Fruit fly (Drosophila melanogaster): ENCODE results near the gene rdgA.

rdgA gene

dm6 chrX:9060078-9060477 lies 153.2 kb downstream of the rdgA start (continued):
- TF ChIP-seq BEAF-32 (GFP tag; optimal IDR thresholded peaks at IDR 0.05) (no peak), dpn (GFP tag; optimal IDR thresholded peaks at IDR 0.05) (peak; percentile 44 to 74), CG4404 (GFP tag; IDR thresholded peaks at IDR 0.05) (no peak), CG5180 (GFP tag; optimal IDR thresholded peaks at IDR 0.05) (peak; percentile 43), da (GFP tag; optimal IDR thresholded peaks at IDR 0.05) (no peak), sens (GFP tag) (peak; percentile 94), B-H2 (GFP tag; optimal IDR thresholded peaks at IDR 0.05) (no peak), CG12236 (GFP tag; optimal IDR thresholded peaks at IDR 0.05) (peak; percentile 34), CG1602 (GFP tag; optimal IDR thresholded peaks at IDR 0.05) (peak; percentile 38), CG7556 (GFP tag; optimal IDR thresholded peaks at IDR 0.05) (peak; percentile 66), CG11398 (GFP tag; optimal IDR thresholded peaks at IDR 0.05) (no peak), wor (GFP tag; IDR thresholded peaks at IDR 0.05) (peak; percentile 62), CG12942 (GFP tag; optimal IDR thresholded peaks at IDR 0.05) (peak; percentile 55), CG15011 (GFP tag; optimal IDR thresholded peaks at IDR 0.05) (no peak), CG7963 (GFP tag; IDR thresholded peaks at IDR 0.05; ENCODE audit: partially characterized antibody) (no peak), CG1647 (GFP tag; optimal IDR thresholded peaks at IDR 0.05) (peak; percentile 43), yki (optimal IDR thresholded peaks at IDR 0.05) (no peak), jigr1 (GFP tag; IDR thresholded peaks at IDR 0.05) (no peak), klu (GFP tag; IDR thresholded peaks at IDR 0.05) (no peak), CG32772 (GFP tag; IDR thresholded peaks at IDR 0.05) (peak; percentile 53; the same call in 1 of the 2 replicates), pita (GFP tag; optimal IDR thresholded peaks at IDR 0.05) (no peak), CG1792 (GFP tag; optimal IDR thresholded peaks at IDR 0.05) (peak; percentile 11), CG3838 (GFP tag; optimal IDR thresholded peaks at IDR 0.05) (no peak), HHEX (GFP tag; optimal IDR thresholded peaks at IDR 0.05) (peak; percentile 63), CG6689 (GFP tag; IDR thresholded peaks at IDR 0.05) (peak; percentile 83), CkIIα-i1 (GFP tag; IDR thresholded peaks at IDR 0.05) (0 out of 2 replicates have a peak, but pooled peaks have one; percentile 20), fd64A (GFP tag; optimal IDR thresholded peaks at IDR 0.05) (peak; percentile 38), CG12744 (GFP tag; optimal IDR thresholded peaks at IDR 0.05) (no peak), CG4424 (GFP tag; optimal IDR thresholded peaks at IDR 0.05) (peak; percentile 64), CG4820 (GFP tag; optimal IDR thresholded peaks at IDR 0.05) (peak; percentile 53), Rx (GFP tag; IDR thresholded peaks at IDR 0.05) (no peak), Oli (tag; optimal IDR thresholded peaks at IDR 0.05) (peak; percentile 85), sug (tag; optimal IDR thresholded peaks at IDR 0.05) (no peak), pho (GFP tag; optimal IDR thresholded peaks at IDR 0.05) (peak; percentile 10), chinmo (GFP tag; IDR thresholded peaks at IDR 0.05; ENCODE audit: partially characterized antibody) (no peak), emc (GFP tag; optimal IDR thresholded peaks at IDR 0.05) (no peak), Dfd (GFP tag; optimal IDR thresholded peaks at IDR 0.05) (no peak), CG3281 (GFP tag; optimal IDR thresholded peaks at IDR 0.05) (no peak), HmgD (GFP tag; optimal IDR thresholded peaks at IDR 0.05) (no peak), grau (tag; optimal IDR thresholded peaks at IDR 0.05) (peak; percentile 82), chm (GFP tag; IDR thresholded peaks at IDR 0.05) (peak; percentile 52; the same call in 1 of the 2 replicates), Blimp-1 (GFP tag; optimal IDR thresholded peaks at IDR 0.05) (peak; percentile 80), Myb (GFP tag; optimal IDR thresholded peaks at IDR 0.05) (peak; percentile 23), CG17385 (GFP tag; optimal IDR thresholded peaks at IDR 0.05) (peak; percentile 80), stwl (tag; optimal IDR thresholded peaks at IDR 0.05) (no peak), pum (GFP tag; optimal IDR thresholded peaks at IDR 0.05) (peak; percentile 21), Abd-B (GFP tag; optimal IDR thresholded peaks at IDR 0.05) (no peak), Poxn (GFP tag; IDR thresholded peaks at IDR 0.05) (no peak), CG13424 (tag; optimal IDR thresholded peaks at IDR 0.05) (peak; percentile 85), zen2 (GFP tag; IDR thresholded peaks at IDR 0.05; ENCODE audit: partially characterized antibody) (no peak), fru (optimal IDR thresholded peaks at IDR 0.05) (no peak), sd (tag; optimal IDR thresholded peaks at IDR 0.05) (peak; percentile 62)

Data from whole organism, embryonic.